Fruit fly (Drosophila melanogaster) S2 (cell line): ENCODE measurements around the gene CG5810.

ENCODE experiments used
- CG8478 ChIP-seq: fragments of >200 bp; optimal IDR thresholded peaks from 2 replicates; lab custom pipeline; 2018
- CTCF ChIP-seq, 2 experiments: fragments of >200 bp; optimal IDR thresholded peaks; 2 replicates each; lab custom pipeline; 2018

Gene CG5810

dm6 chr3R:21199085-21199899, 35.7 kb downstream of the CG5810 start:
- no peak for TF ChIP-seq CG8478 (lab: Kevin White, UChicago)
- no peak for TF ChIP-seq CTCF (optimal IDR thresholded peaks at IDR 0.05; lab: Kevin White, UChicago)

dm6 chr3R:21199953-21200368, 36.4 kb downstream of the CG5810 start:
- no peak for TF ChIP-seq CG8478 (lab: Kevin White, UChicago)
- TF ChIP-seq CTCF (optimal IDR thresholded peaks at IDR 0.05; lab: Kevin White, UChicago): no peak

- TF ChIP-seq CG8478 (lab: Kevin White, UChicago) (no peak), CTCF (optimal IDR thresholded peaks at IDR 0.05; lab: Kevin White, UChicago) (no peak)
These were observed 38.0 kb downstream of the CG5810 start for dm6 chr3R:21201627-21202026.

dm6 chr3R:21203135-21203534, 39.6 kb downstream of the CG5810 start:
- TF ChIP-seq CTCF (optimal IDR thresholded peaks at IDR 0.05; lab: Kevin White, UChicago) (peak in 1 of 2 experiments; percentile 33), CG8478 (lab: Kevin White, UChicago) (no peak)

- TF ChIP-seq CTCF (optimal IDR thresholded peaks at IDR 0.05; lab: Kevin White, UChicago): no peak
- TF ChIP-seq CG8478 (lab: Kevin White, UChicago): no peak
These were observed 40.3 kb downstream of the CG5810 start for dm6 chr3R:21203660-21204499.

dm6 chr3R:21204500-21205167, 41.1 kb downstream of the CG5810 start:
- no peak for TF ChIP-seq CTCF (optimal IDR thresholded peaks at IDR 0.05; lab: Kevin White, UChicago)
- TF ChIP-seq CG8478 (lab: Kevin White, UChicago): no peak

- no peak for TF ChIP-seq CTCF (optimal IDR thresholded peaks at IDR 0.05; lab: Kevin White, UChicago)
- no peak for TF ChIP-seq CG8478 (lab: Kevin White, UChicago)
These were observed 42.2 kb downstream of the CG5810 start for dm6 chr3R:21205680-21206326.

- TF ChIP-seq CTCF (optimal IDR thresholded peaks at IDR 0.05; lab: Kevin White, UChicago) (no peak), CG8478 (lab: Kevin White, UChicago) (no peak)
These were observed 42.8 kb downstream of the CG5810 start for dm6 chr3R:21206327-21206728.

dm6 chr3R:21206802-21207238, 43.2 kb downstream of the CG5810 start:
- TF ChIP-seq CG8478 (lab: Kevin White, UChicago) (no peak), CTCF (optimal IDR thresholded peaks at IDR 0.05; lab: Kevin White, UChicago) (no peak)

dm6 chr3R:21210081-21210480, 46.5 kb downstream of the CG5810 start:
- TF ChIP-seq CG8478 (lab: Kevin White, UChicago) (no peak), CTCF (optimal IDR thresholded peaks at IDR 0.05; lab: Kevin White, UChicago) (no peak)

dm6 chr3R:21214693-21215145, 51.1 kb downstream of the CG5810 start, which contains the start of gene Ddrgk1:
TSS of gene Ddrgk1 (plus strand) at chr3R:21215079.
- peak; percentile 2 to 19 for TF ChIP-seq CTCF (optimal IDR thresholded peaks at IDR 0.05; lab: Kevin White, UChicago)
- TF ChIP-seq CG8478 (lab: Kevin White, UChicago): no peak
